Worm (Caenorhabditis elegans) whole organism, L2 larva: ENCODE data around the gene dct-12.

ENCODE experiments used
- aly-2 ChIP-seq: fragments of 150-350 bp; optimal IDR thresholded peaks from 2 replicates; lab custom pipeline; 2014; ENCODE audit warnings: missing biosample characterization, missing genetic modification characterization
- ama-1 ChIP-seq: fragments of 150-350 bp; optimal IDR thresholded peaks from 2 replicates; lab custom pipeline; 2018; ENCODE audit warnings: inconsistent platforms
- blmp-1 ChIP-seq: sonication (generic microtip); optimal IDR thresholded peaks from 2 replicates; lab custom pipeline; 2017; ENCODE audit warnings: missing genetic modification characterization, mild to moderate bottlenecking, missing compliant biosample characterization, antibody characterized with exemption, moderate library complexity; ENCODE audit not compliant: insufficient read depth
- ceh-16 ChIP-seq: fragments of 150-350 bp; optimal IDR thresholded peaks from 2 replicates; lab custom pipeline; 2014; ENCODE audit warnings: missing biosample characterization, missing genetic modification characterization
- crh-2 ChIP-seq: sonication (generic microtip); optimal IDR thresholded peaks from 2 replicates; lab custom pipeline; 2017; ENCODE audit warnings: missing biosample characterization, missing genetic modification characterization
- dmd-4 ChIP-seq: sonication (generic microtip); optimal IDR thresholded peaks from 2 replicates; lab custom pipeline; 2017; ENCODE audit warnings: missing biosample characterization, missing genetic modification characterization
- egl-27 ChIP-seq: sonication (generic microtip); optimal IDR thresholded peaks from 3 replicates; lab custom pipeline; 2017; ENCODE audit warnings: missing biosample characterization, missing genetic modification reagents, missing genetic modification characterization
- lin-13 ChIP-seq: fragments of 150-350 bp; optimal IDR thresholded peaks from 2 replicates; lab custom pipeline; 2014; ENCODE audit warnings: missing biosample characterization, missing genetic modification reagents, missing genetic modification characterization
- mdl-1 ChIP-seq, 2 experiments: fragments of 150-350 bp in 1 of 2; sonication (generic microtip) in 1 of 2; optimal IDR thresholded peaks; 2 replicates each; lab custom pipeline; 2017; ENCODE audit warnings: missing biosample characterization in 2 of 2, missing genetic modification characterization in 2 of 2
- nhr-237 ChIP-seq: fragments of 150-350 bp; optimal IDR thresholded peaks from 2 replicates; lab custom pipeline; 2014; ENCODE audit warnings: missing biosample characterization, missing genetic modification characterization
- nhr-25 ChIP-seq: fragments of 150-350 bp; sonication (generic microtip); optimal IDR thresholded peaks from 3 replicates; lab custom pipeline; 2014; ENCODE audit warnings: missing biosample characterization, missing genetic modification characterization
- skn-1 ChIP-seq: sonication (generic microtip); optimal IDR thresholded peaks from 2 replicates; lab custom pipeline; 2017; ENCODE audit warnings: missing biosample characterization, missing genetic modification characterization
- snpc-4 ChIP-seq: fragments of 150-350 bp; optimal IDR thresholded peaks from 2 replicates; lab custom pipeline; 2014; ENCODE audit warnings: missing biosample characterization, missing genetic modification characterization
- zag-1 ChIP-seq: fragments of 150-350 bp; optimal IDR thresholded peaks from 2 replicates; lab custom pipeline; 2014; ENCODE audit warnings: missing biosample characterization, missing genetic modification characterization

DNA sequence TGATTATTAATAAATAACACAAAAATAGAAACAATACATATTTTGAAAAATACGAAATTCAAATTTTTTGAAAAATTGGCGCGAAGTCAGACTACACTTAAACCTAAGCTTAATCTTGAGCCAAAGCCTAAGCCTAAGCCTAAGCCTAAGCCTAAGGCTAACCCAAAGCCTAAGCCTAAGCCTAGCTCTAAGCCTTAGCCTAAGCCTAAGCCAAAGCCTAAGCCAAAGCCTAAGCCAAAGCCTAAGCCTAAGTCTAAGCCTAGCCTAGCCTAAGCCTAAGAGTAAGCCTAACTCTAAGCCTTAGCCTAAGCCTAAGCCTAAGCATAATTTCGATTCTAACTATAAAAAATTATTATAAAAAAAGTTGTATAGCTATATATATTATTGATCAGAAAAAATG, 51.4 kb downstream of the dct-12 start:
- TF ChIP-seq ama-1 (lab: Kevin White, UChicago) (no peak), aly-2 (tag; lab: Kevin White, UChicago) (no peak), nhr-25 (tag; lab: Kevin White, UChicago) (no peak), egl-27 (tag; lab: Kevin White, UChicago) (no peak), lin-13 (no peak), mdl-1 (tag; optimal IDR thresholded peaks at IDR 0.05; lab: Kevin White, UChicago) (no peak), ceh-16 (tag; lab: Kevin White, UChicago) (no peak), zag-1 (tag; lab: Kevin White, UChicago) (no peak), nhr-237 (tag; lab: Kevin White, UChicago) (no peak), crh-2 (tag; lab: Kevin White, UChicago) (no peak), dmd-4 (tag; lab: Kevin White, UChicago) (no peak), blmp-1 (tag; lab: Kevin White, UChicago) (no peak), snpc-4 (tag; lab: Kevin White, UChicago) (no peak), skn-1 (no peak)
